Worm (Caenorhabditis elegans): ENCODE data around the gene pals-37.

DNA sequence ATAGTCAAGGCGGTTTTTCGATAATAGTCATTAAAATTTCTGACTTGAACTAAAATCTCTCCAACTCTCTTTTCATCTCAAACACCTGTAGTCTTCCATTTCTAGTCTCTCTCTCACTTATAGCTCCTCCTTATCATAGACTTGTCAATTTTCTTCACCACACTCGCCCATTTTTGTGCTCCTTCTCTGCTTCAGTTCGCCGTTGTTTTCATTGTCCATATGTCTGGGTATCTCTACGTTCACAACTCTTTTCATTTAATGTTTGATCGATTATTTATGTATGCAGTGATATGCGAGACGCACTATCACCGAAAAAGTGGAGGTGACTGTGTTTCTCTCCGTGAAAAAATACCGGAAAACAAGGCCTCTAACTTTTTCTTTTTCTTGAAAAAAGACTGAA is 26.4 kb upstream of the pals-37 start:
- no peak for TF ChIP-seq rnt-1 (tag; optimal IDR thresholded peaks at IDR 0.05)
- TF ChIP-seq nhr-76 (tag; optimal IDR thresholded peaks at IDR 0.05) = no peak
- TF ChIP-seq tlp-1 (tag; optimal IDR thresholded peaks at IDR 0.05) = no peak
- TF ChIP-seq nhr-237 (tag; optimal IDR thresholded peaks at IDR 0.05) = no peak
- TF ChIP-seq jun-1 (tag; optimal IDR thresholded peaks at IDR 0.05) = no peak
